Worm (Caenorhabditis elegans): ENCODE data around the gene H05C05.4.
A peak's percentile ranks its signal among the peaks of the same experiment; 100 is the strongest.

The H05C05.4 gene

DNA sequence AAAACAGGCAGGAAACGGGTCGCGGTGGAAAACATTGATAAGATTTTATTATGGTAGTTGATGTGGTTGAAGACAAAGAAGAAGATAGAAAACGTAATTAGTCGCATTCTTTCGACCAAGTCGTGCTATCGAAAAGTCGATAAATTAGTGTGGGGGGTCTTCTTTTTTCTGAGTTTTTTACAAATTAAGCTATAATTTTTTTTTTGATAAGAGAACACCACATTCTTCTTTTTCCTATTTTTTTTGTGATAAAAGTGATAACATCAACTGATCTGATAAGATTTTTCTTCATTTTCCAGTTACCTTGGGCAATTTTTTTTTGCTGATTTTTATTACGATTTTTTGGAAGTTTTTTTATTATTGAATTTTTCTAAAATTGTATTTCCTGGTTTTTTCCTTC is 34.9 kb upstream of the H05C05.4 start:
- no peak for TF ChIP-seq lsy-2 (tag; optimal IDR thresholded peaks at IDR 0.05)
- TF ChIP-seq nhr-129 (tag; optimal IDR thresholded peaks at IDR 0.05), result no peak
- no peak for TF ChIP-seq F13H6.1 (tag; optimal IDR thresholded peaks at IDR 0.05)
- no peak for TF ChIP-seq skn-1 (tag; optimal IDR thresholded peaks at IDR 0.05)
- no peak for TF ChIP-seq sma-9 (GFP tag; optimal IDR thresholded peaks at IDR 0.05)
- TF ChIP-seq sma-9 (tag; optimal IDR thresholded peaks at IDR 0.05), result no peak
- TF ChIP-seq gmeb-1 (tag; optimal IDR thresholded peaks at IDR 0.05), result no peak
- TF ChIP-seq lin-39 (tag; optimal IDR thresholded peaks at IDR 0.05), result no peak
- no peak for TF ChIP-seq ztf-1 (GFP tag; conservative IDR thresholded peaks at IDR 0.05)
- no peak for TF ChIP-seq mbf-1 (tag; optimal IDR thresholded peaks at IDR 0.05)

- no peak for TF ChIP-seq F13H6.1 (tag; optimal IDR thresholded peaks at IDR 0.05)
- TF ChIP-seq ztf-11 (tag; optimal IDR thresholded peaks at IDR 0.05), result no peak
- no peak for TF ChIP-seq sma-3 (GFP tag; optimal IDR thresholded peaks at IDR 0.05)
- TF ChIP-seq gmeb-1 (tag; optimal IDR thresholded peaks at IDR 0.05), result no peak
- no peak for TF ChIP-seq unc-39 (tag; optimal IDR thresholded peaks at IDR 0.05)
- no peak for TF ChIP-seq lsy-2 (tag; optimal IDR thresholded peaks at IDR 0.05)
- TF ChIP-seq R02D3.7 (tag; optimal IDR thresholded peaks at IDR 0.05), result no peak
- TF ChIP-seq mab-5 (tag; optimal IDR thresholded peaks at IDR 0.05), result no peak
- no peak for TF ChIP-seq skn-1 (tag; optimal IDR thresholded peaks at IDR 0.05)
- no peak for TF ChIP-seq peb-1 (tag; optimal IDR thresholded peaks at IDR 0.05)
- TF ChIP-seq nhr-6 (tag; optimal IDR thresholded peaks at IDR 0.05), result no peak
- no peak for TF ChIP-seq ama-1 (optimal IDR thresholded peaks at IDR 0.05)
- TF ChIP-seq ceh-16 (tag; optimal IDR thresholded peaks at IDR 0.05), result no peak
- TF ChIP-seq unc-55 (GFP tag; optimal IDR thresholded peaks at IDR 0.05), result no peak
- TF ChIP-seq nhr-23 (tag; optimal IDR thresholded peaks at IDR 0.05), result no peak
- no peak for TF ChIP-seq mdl-1 (tag; optimal IDR thresholded peaks at IDR 0.05)
- TF ChIP-seq ztf-4 (tag; optimal IDR thresholded peaks at IDR 0.05), result no peak
- TF ChIP-seq alr-1 (tag; optimal IDR thresholded peaks at IDR 0.05), result no peak
Measured at ce11 chrIII:2976176-2976575, 30.2 kb upstream of the H05C05.4 start.

DNA sequence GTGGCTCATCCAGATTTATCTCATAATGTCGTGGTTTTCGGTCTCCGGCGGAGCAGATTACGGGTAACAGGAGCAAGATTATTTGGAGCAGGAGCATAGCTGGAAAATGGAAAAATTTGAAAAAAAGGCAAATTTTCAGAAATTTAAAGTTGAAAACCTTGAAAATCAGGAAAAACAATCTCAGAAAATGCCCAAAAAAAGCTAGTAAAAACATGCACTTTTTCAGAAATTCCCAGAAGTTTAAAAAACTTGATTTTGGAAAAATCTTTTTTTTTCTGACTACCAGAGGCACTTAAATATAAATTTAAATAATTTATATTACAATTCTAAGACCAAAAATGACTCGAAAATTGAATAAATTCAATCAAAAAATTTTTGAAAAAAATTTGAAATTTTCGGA is 29.7 kb upstream of the H05C05.4 start, which contains the start of gene Y55D5A.3:
Gene Y55D5A.3 (minus strand): TSS at position 101 of the 400 bp plus-strand sequence.
- TF ChIP-seq F13H6.1 (tag; optimal IDR thresholded peaks at IDR 0.05) (no peak), fos-1 (tag; optimal IDR thresholded peaks at IDR 0.05) (no peak), ztf-1 (GFP tag; conservative IDR thresholded peaks at IDR 0.05) (no peak), nhr-237 (tag; optimal IDR thresholded peaks at IDR 0.05) (no peak), ceh-82 (tag; optimal IDR thresholded peaks at IDR 0.05) (no peak), ZK546.5 (tag; optimal IDR thresholded peaks at IDR 0.05) (no peak), gmeb-1 (tag; optimal IDR thresholded peaks at IDR 0.05) (no peak), lin-11 (tag; optimal IDR thresholded peaks at IDR 0.05) (no peak), mbf-1 (tag; optimal IDR thresholded peaks at IDR 0.05) (no peak)

ce11 chrIII:2972977-2973376 is 27.0 kb upstream of the H05C05.4 start:
- TF ChIP-seq ceh-16 (tag; optimal IDR thresholded peaks at IDR 0.05) (peak; percentile 88), C34F6.9 (tag; optimal IDR thresholded peaks at IDR 0.05) (no peak), fos-1 (tag; optimal IDR thresholded peaks at IDR 0.05) (no peak), sma-9 (GFP tag; optimal IDR thresholded peaks at IDR 0.05) (no peak), sma-9 (tag; optimal IDR thresholded peaks at IDR 0.05) (no peak)

ce11 chrIII:2970251-2970650 is 24.2 kb upstream of the H05C05.4 start:
- TF ChIP-seq nhr-77 (tag; optimal IDR thresholded peaks at IDR 0.05), result no peak
- TF ChIP-seq elt-1 (tag; optimal IDR thresholded peaks at IDR 0.05), result no peak

ce11 chrIII:2966462-2966861 is 20.5 kb upstream of the H05C05.4 start:
- TF ChIP-seq lin-13 (GFP tag; optimal IDR thresholded peaks at IDR 0.05) (peak; percentile 91), unc-62 (GFP tag; optimal IDR thresholded peaks at IDR 0.05) (no peak), ztf-4 (tag; optimal IDR thresholded peaks at IDR 0.05) (peak; percentile 44), nhr-237 (tag; optimal IDR thresholded peaks at IDR 0.05) (no peak), ceh-16 (tag; optimal IDR thresholded peaks at IDR 0.05) (no peak), skn-1 (tag; optimal IDR thresholded peaks at IDR 0.05) (no peak), nhr-25 (tag; optimal IDR thresholded peaks at IDR 0.05) (peak; percentile 56), egl-27 (tag; optimal IDR thresholded peaks at IDR 0.05) (no peak), dmd-4 (tag; optimal IDR thresholded peaks at IDR 0.05) (no peak), crh-2 (tag; optimal IDR thresholded peaks at IDR 0.05) (peak; percentile 75), nhr-12 (tag; optimal IDR thresholded peaks at IDR 0.05) (no peak), peb-1 (tag; optimal IDR thresholded peaks at IDR 0.05) (no peak), ztf-11 (tag; optimal IDR thresholded peaks at IDR 0.05) (no peak), nhr-10 (tag; optimal IDR thresholded peaks at IDR 0.05) (no peak), fos-1 (tag; optimal IDR thresholded peaks at IDR 0.05) (peak; percentile 47), blmp-1 (tag; optimal IDR thresholded peaks at IDR 0.05; ENCODE audit: insufficient read depth) (peak; percentile 39), sma-3 (GFP tag; optimal IDR thresholded peaks at IDR 0.05) (peak; percentile 80), ztf-1 (GFP tag; conservative IDR thresholded peaks at IDR 0.05) (no peak), zag-1 (tag; optimal IDR thresholded peaks at IDR 0.05) (peak; percentile 70), sem-4 (tag; optimal IDR thresholded peaks at IDR 0.05) (peak; percentile 18), ceh-82 (tag; optimal IDR thresholded peaks at IDR 0.05) (no peak), elt-3 (tag; optimal IDR thresholded peaks at IDR 0.05) (no peak), mdl-1 (tag; optimal IDR thresholded peaks at IDR 0.05) (peak in 1 of 2 experiments; percentile 64), ama-1 (optimal IDR thresholded peaks at IDR 0.05) (no peak), nhr-129 (tag; optimal IDR thresholded peaks at IDR 0.05) (peak; percentile 83)

All from whole organism, L2 larva.